Worm (Caenorhabditis elegans): ENCODE results near the gene T10B5.10.

DNA sequence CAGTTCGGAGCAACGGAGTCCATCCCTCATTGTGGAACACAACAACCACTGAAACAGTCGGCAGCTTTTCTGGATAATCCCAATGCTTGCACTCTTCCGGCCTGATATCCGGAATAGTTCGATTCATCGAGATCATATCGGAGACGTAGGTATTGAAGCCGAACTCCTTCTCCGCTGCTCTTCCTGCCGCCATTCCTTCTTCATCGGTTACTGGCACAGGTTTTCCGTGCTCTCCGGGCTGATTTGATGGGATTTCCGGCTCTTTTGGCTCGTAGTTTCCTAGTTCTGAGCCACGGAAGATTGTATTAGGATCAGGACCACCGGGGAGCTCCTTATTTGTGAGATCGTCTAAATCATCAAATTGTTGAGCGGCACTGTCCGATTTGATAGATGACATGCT lies 36.1 kb downstream of the T10B5.10 start:
- TF ChIP-seq ama-1 (optimal IDR thresholded peaks at IDR 0.05) (no peak), B0310.2 (tag; optimal IDR thresholded peaks at IDR 0.05) (no peak), pes-1 (GFP tag; IDR thresholded peaks at IDR 0.05) (no peak), tra-4 (tag; optimal IDR thresholded peaks at IDR 0.05) (no peak), tbx-37 (GFP tag; conservative IDR thresholded peaks at IDR 0.05) (no peak), ceh-36 (tag; optimal IDR thresholded peaks at IDR 0.05) (no peak), F13C5.2 (tag; optimal IDR thresholded peaks at IDR 0.05) (no peak), ceh-13 (GFP tag; optimal IDR thresholded peaks at IDR 0.05) (no peak), scrt-1 (GFP tag; IDR thresholded peaks at IDR 0.05) (no peak), tbx-11 (GFP tag; IDR thresholded peaks at IDR 0.05) (no peak), ets-7 (tag; optimal IDR thresholded peaks at IDR 0.05) (no peak)
